Worm (Caenorhabditis elegans) whole organism, L3 larva: Measurements from ENCODE around the gene dop-4.

Experiments
- R02D3.7 ChIP-seq: fragments of 150-350 bp; optimal IDR thresholded peaks from 2 replicates; lab custom pipeline; 2014; ENCODE audit warnings: missing biosample characterization, missing genetic modification characterization
- ZK546.5 ChIP-seq: sonication (generic microtip); optimal IDR thresholded peaks from 2 replicates; lab custom pipeline; 2017; ENCODE audit warnings: missing biosample characterization, missing genetic modification characterization
- aly-2 ChIP-seq: fragments of 150-350 bp; optimal IDR thresholded peaks from 2 replicates; lab custom pipeline; 2014; ENCODE audit warnings: missing biosample characterization, missing genetic modification characterization
- ama-1 ChIP-seq: fragments of 150-350 bp; optimal IDR thresholded peaks from 2 replicates; lab custom pipeline; 2018
- ceh-16 ChIP-seq: sonication (generic microtip); optimal IDR thresholded peaks from 2 replicates; lab custom pipeline; 2017; ENCODE audit warnings: missing biosample characterization, missing genetic modification characterization
- ceh-28 ChIP-seq: fragments of 150-350 bp; optimal IDR thresholded peaks from 2 replicates; lab custom pipeline; 2014; ENCODE audit warnings: missing biosample characterization, missing genetic modification reagents, missing genetic modification characterization
- ceh-82 ChIP-seq: fragments of 150-350 bp; optimal IDR thresholded peaks from 2 replicates; lab custom pipeline; 2014; ENCODE audit warnings: missing biosample characterization, missing genetic modification characterization
- ceh-9 ChIP-seq: sonication (generic microtip); optimal IDR thresholded peaks from 2 replicates; lab custom pipeline; 2018; ENCODE audit warnings: missing biosample characterization, missing genetic modification characterization
- daf-12 ChIP-seq: fragments of 150-350 bp; optimal IDR thresholded peaks from 2 replicates; lab custom pipeline; 2014; ENCODE audit warnings: missing biosample characterization, missing genetic modification reagents, missing genetic modification characterization
- egl-27 ChIP-seq: sonication (generic microtip); optimal IDR thresholded peaks from 4 replicates; lab custom pipeline; 2017; ENCODE audit warnings: missing biosample characterization, missing genetic modification reagents, missing genetic modification characterization
- egl-5 ChIP-seq: fragments of 150-350 bp; optimal IDR thresholded peaks from 2 replicates; lab custom pipeline; 2017; ENCODE audit warnings: missing biosample characterization, missing genetic modification reagents, missing genetic modification characterization, inconsistent platforms
- elt-1 ChIP-seq: fragments of 150-350 bp; optimal IDR thresholded peaks from 2 replicates; lab custom pipeline; 2014; ENCODE audit warnings: missing biosample characterization, missing genetic modification characterization
- elt-2 ChIP-seq: sonication (generic microtip); optimal IDR thresholded peaks from 2 replicates; lab custom pipeline; 2016; ENCODE audit warnings: missing genetic modification reagents, mild to moderate bottlenecking, missing genetic modification characterization, missing compliant biosample characterization
- elt-3 ChIP-seq, 3 experiments: fragments of 150-350 bp in 1 of 3; sonication (generic microtip) in 2 of 3; optimal IDR thresholded peaks; 2 replicates in 2 of 3; 4 replicates in 1 of 3; lab custom pipeline; 2014 to 2017; ENCODE audit warnings: missing biosample characterization in 3 of 3, missing genetic modification characterization in 3 of 3
- eor-1 ChIP-seq, 2 experiments: fragments of 150-350 bp; optimal IDR thresholded peaks; 2 replicates each; lab custom pipeline; 2014 to 2018; ENCODE audit warnings: missing biosample characterization in 2 of 2, missing genetic modification characterization in 2 of 2
- fkh-10 ChIP-seq: sonication (generic microtip); optimal IDR thresholded peaks from 2 replicates; lab custom pipeline; 2017; ENCODE audit warnings: missing biosample characterization, missing genetic modification reagents, missing genetic modification characterization
- fos-1 ChIP-seq: fragments of 150-350 bp; optimal IDR thresholded peaks from 2 replicates; lab custom pipeline; 2014; ENCODE audit warnings: missing biosample characterization, missing genetic modification characterization
- jun-1 ChIP-seq: fragments of 150-350 bp; optimal IDR thresholded peaks from 2 replicates; lab custom pipeline; 2014; ENCODE audit warnings: missing biosample characterization, missing genetic modification reagents, missing genetic modification characterization
- lin-15B ChIP-seq: fragments of 150-350 bp; optimal IDR thresholded peaks from 2 replicates; lab custom pipeline; 2014; ENCODE audit warnings: missing biosample characterization, missing genetic modification characterization
- lin-39 ChIP-seq: fragments of 150-350 bp; optimal IDR thresholded peaks from 2 replicates; lab custom pipeline; 2018; ENCODE audit warnings: missing biosample characterization, missing genetic modification reagents, missing genetic modification characterization
- lsy-12 ChIP-seq: sonication (generic microtip); optimal IDR thresholded peaks from 2 replicates; lab custom pipeline; 2016; ENCODE audit warnings: mild to moderate bottlenecking, missing genetic modification characterization, missing compliant biosample characterization
- mdl-1 ChIP-seq: fragments of 150-350 bp; optimal IDR thresholded peaks from 2 replicates; lab custom pipeline; 2014; ENCODE audit warnings: missing biosample characterization, missing genetic modification characterization
- nhr-11 ChIP-seq: fragments of 150-350 bp; optimal IDR thresholded peaks from 2 replicates; lab custom pipeline; 2014; ENCODE audit warnings: missing biosample characterization, missing genetic modification characterization
- nhr-23 ChIP-seq: fragments of 150-350 bp; optimal IDR thresholded peaks from 2 replicates; lab custom pipeline; 2014; ENCODE audit warnings: missing biosample characterization, missing genetic modification reagents, missing genetic modification characterization
- nhr-237 ChIP-seq: fragments of 150-350 bp; optimal IDR thresholded peaks from 2 replicates; lab custom pipeline; 2014; ENCODE audit warnings: missing biosample characterization, missing genetic modification characterization
- nhr-28 ChIP-seq: fragments of 150-350 bp; optimal IDR thresholded peaks from 2 replicates; lab custom pipeline; 2014; ENCODE audit warnings: missing biosample characterization, missing genetic modification characterization
- nhr-67 ChIP-seq: fragments of 150-350 bp; optimal IDR thresholded peaks from 2 replicates; lab custom pipeline; 2014; ENCODE audit warnings: missing biosample characterization, missing genetic modification characterization
- nhr-76 ChIP-seq: fragments of 150-350 bp; sonication (generic microtip); optimal IDR thresholded peaks from 5 replicates; lab custom pipeline; 2014; ENCODE audit warnings: missing biosample characterization, missing genetic modification characterization
- pha-4 ChIP-seq: fragments of 150-350 bp; optimal IDR thresholded peaks from 2 replicates; lab custom pipeline; 2014; ENCODE audit warnings: missing biosample characterization, missing genetic modification reagents, missing genetic modification characterization
- pqm-1 ChIP-seq: fragments of 150-350 bp; optimal IDR thresholded peaks from 2 replicates; lab custom pipeline; 2017; ENCODE audit warnings: missing biosample characterization, missing genetic modification characterization, inconsistent platforms
- sea-2 ChIP-seq: fragments of 150-350 bp; sonication (generic microtip); optimal IDR thresholded peaks from 4 replicates; lab custom pipeline; 2014; ENCODE audit warnings: missing biosample characterization, missing genetic modification reagents, missing genetic modification characterization
- snpc-4 ChIP-seq: fragments of 150-350 bp; optimal IDR thresholded peaks from 2 replicates; lab custom pipeline; 2014; ENCODE audit warnings: missing biosample characterization, missing genetic modification characterization
- tbx-2 ChIP-seq: sonication (generic microtip); optimal IDR thresholded peaks from 2 replicates; lab custom pipeline; 2016; ENCODE audit warnings: mild to moderate bottlenecking, missing genetic modification characterization, missing compliant biosample characterization
- zag-1 ChIP-seq: fragments of 150-350 bp; optimal IDR thresholded peaks from 2 replicates; lab custom pipeline; 2014; ENCODE audit warnings: missing biosample characterization, missing genetic modification characterization
- ztf-11 ChIP-seq: fragments of 150-350 bp; optimal IDR thresholded peaks from 2 replicates; lab custom pipeline; 2014; ENCODE audit warnings: missing biosample characterization, missing genetic modification characterization
- ztf-4 ChIP-seq: fragments of 150-350 bp; optimal IDR thresholded peaks from 2 replicates; lab custom pipeline; 2014; ENCODE audit warnings: missing biosample characterization, missing genetic modification characterization

dop-4 gene

ce11 chrX:1294607-1295303 lies at the start of gene dop-4:
Gene dop-4 (plus strand): TSS chrX:1295253.
- no peak for TF ChIP-seq daf-12
- no peak for TF ChIP-seq lin-39 (tag; lab: Kevin White, UChicago)
- no peak for TF ChIP-seq lsy-12 (tag; lab: Kevin White, UChicago)
- no peak for TF ChIP-seq R02D3.7 (tag; lab: Kevin White, UChicago)
- TF ChIP-seq mdl-1 (tag; lab: Kevin White, UChicago) = no peak
- no peak for TF ChIP-seq sea-2 (GFP tag; lab: Kevin White, UChicago)

ce11 chrX:1245717-1246116 lies 49.3 kb upstream of the dop-4 start, which contains the start of gene tsp-9:
Gene tsp-9 (plus strand): TSS chrX:1246017.
- TF ChIP-seq elt-2 (tag; lab: Kevin White, UChicago) = peak; percentile 64
- peak; percentile 17 for TF ChIP-seq pha-4 (tag; lab: Kevin White, UChicago)
- no peak for TF ChIP-seq nhr-23
- TF ChIP-seq, all 47 proteins: peak for 2

- TF ChIP-seq aly-2 (tag; lab: Kevin White, UChicago) (no peak), mdl-1 (tag; lab: Kevin White, UChicago) (no peak)
Observed at ce11 chrX:1249738-1250137, 45.3 kb upstream of the dop-4 start, which contains the start of gene C25G6.4. Gene C25G6.4 (minus strand): TSS chrX:1249838.

ce11 chrX:1255547-1255946 lies 39.5 kb upstream of the dop-4 start, which contains the start of gene npr-11:
Gene npr-11 (minus strand): TSS chrX:1255647.
- TF ChIP-seq zag-1 (tag; lab: Kevin White, UChicago) = no peak
- TF ChIP-seq lsy-12 (tag; lab: Kevin White, UChicago) = no peak
- TF ChIP-seq ZK546.5 (tag; lab: Kevin White, UChicago) = no peak
- TF ChIP-seq jun-1 (tag; lab: Kevin White, UChicago) = no peak
- TF ChIP-seq fos-1 = no peak

ce11 chrX:1257668-1258067 lies 37.4 kb upstream of the dop-4 start:
- no peak for TF ChIP-seq nhr-11 (tag; lab: Kevin White, UChicago)
- no peak for TF ChIP-seq nhr-67 (tag; lab: Kevin White, UChicago)
- TF ChIP-seq ztf-11 (tag; lab: Kevin White, UChicago) = no peak
- TF ChIP-seq lsy-12 (tag; lab: Kevin White, UChicago) = no peak
- no peak for TF ChIP-seq snpc-4 (tag; lab: Kevin White, UChicago)
- TF ChIP-seq, all 47 proteins: peak for 0

ce11 chrX:1265336-1265735 lies 29.7 kb upstream of the dop-4 start:
- TF ChIP-seq egl-5 (no peak), lsy-12 (tag; lab: Kevin White, UChicago) (no peak), nhr-67 (tag; lab: Kevin White, UChicago) (no peak), R02D3.7 (tag; lab: Kevin White, UChicago) (no peak), pqm-1 (tag; lab: Kevin White, UChicago) (no peak), aly-2 (tag; lab: Kevin White, UChicago) (no peak), ztf-11 (tag; lab: Kevin White, UChicago) (no peak), nhr-28 (no peak), ceh-16 (tag; lab: Kevin White, UChicago) (no peak), ceh-82 (tag; lab: Kevin White, UChicago) (no peak), nhr-11 (tag; lab: Kevin White, UChicago) (no peak), ceh-9 (tag; lab: Kevin White, UChicago) (no peak), nhr-237 (no peak), elt-1 (no peak), nhr-76 (tag; lab: Kevin White, UChicago) (no peak), snpc-4 (tag; lab: Kevin White, UChicago) (no peak), elt-3 (tag; optimal IDR thresholded peaks at IDR 0.05; lab: Kevin White, UChicago) (no peak), ZK546.5 (tag; lab: Kevin White, UChicago) (no peak), ztf-4 (tag; lab: Kevin White, UChicago) (no peak)

ce11 chrX:1270598-1270997 lies 24.5 kb upstream of the dop-4 start, which contains the start of gene C25G6.1:
Gene C25G6.1 (plus strand): TSS chrX:1270898.
- TF ChIP-seq fos-1 = no peak
- no peak for TF ChIP-seq ceh-9 (tag; lab: Kevin White, UChicago)
- no peak for TF ChIP-seq elt-1
- no peak for TF ChIP-seq fkh-10 (GFP tag; lab: Kevin White, UChicago)
- TF ChIP-seq nhr-28 = no peak
- no peak for TF ChIP-seq nhr-76 (tag; lab: Kevin White, UChicago)
- no peak for TF ChIP-seq aly-2 (tag; lab: Kevin White, UChicago)
- no peak for TF ChIP-seq egl-27 (tag; lab: Kevin White, UChicago)
- no peak for TF ChIP-seq ceh-82 (tag; lab: Kevin White, UChicago)
- no peak for TF ChIP-seq ceh-28 (tag; lab: Kevin White, UChicago)
- TF ChIP-seq tbx-2 (tag; lab: Kevin White, UChicago) = no peak
- no peak for TF ChIP-seq ama-1 (lab: Kevin White, UChicago)
- TF ChIP-seq nhr-237 = no peak
- no peak for TF ChIP-seq elt-2 (tag; lab: Kevin White, UChicago)
- no peak for TF ChIP-seq nhr-23
- no peak for TF ChIP-seq eor-1 (tag; optimal IDR thresholded peaks at IDR 0.05; lab: Kevin White, UChicago)
- TF ChIP-seq mdl-1 (tag; lab: Kevin White, UChicago) = no peak
- no peak for TF ChIP-seq lin-15B (tag; lab: Kevin White, UChicago)
- no peak for TF ChIP-seq elt-3 (tag; optimal IDR thresholded peaks at IDR 0.05; lab: Kevin White, UChicago)
- no peak for TF ChIP-seq pqm-1 (tag; lab: Kevin White, UChicago)
